Worm (Caenorhabditis elegans) whole organism, L4 larva: Measurements from ENCODE around the gene C43C3.4.

Experiments used
- ceh-28 ChIP-seq: fragments of 150-350 bp; optimal IDR thresholded peaks from 2 replicates; lab custom pipeline; 2014; ENCODE audit warnings: missing biosample characterization, missing genetic modification reagents, missing genetic modification characterization
- lin-39 ChIP-seq: fragments of 150-350 bp; optimal IDR thresholded peaks from 2 replicates; lab custom pipeline; 2014; ENCODE audit warnings: missing biosample characterization, missing genetic modification reagents, missing genetic modification characterization
- mxl-3 ChIP-seq: fragments of 200-800 bp; sonication (Bioruptor generic); optimal IDR thresholded peaks from 2 replicates; lab custom pipeline; 2018; ENCODE audit warnings: mild to moderate bottlenecking, missing genetic modification characterization, missing compliant biosample characterization

ce11 chrX:9680119-9680682, 5.5 kb upstream of the C43C3.4 start, which contains the start of gene ifp-1:
- TF ChIP-seq lin-39 (tag; lab: Kevin White, UChicago) (no peak), mxl-3 (GFP tag; lab: Kevin White, UChicago) (no peak), ceh-28 (tag; lab: Kevin White, UChicago) (no peak)
